Worm (Caenorhabditis elegans): Measurements from ENCODE around the gene str-160.

Gene str-160

ce11 chrV:1708441-1708840 is 26.2 kb upstream of the str-160 start, which contains the start of gene srw-99:
Gene srw-99 (plus strand): TSS chrV:1708741.
- TF ChIP-seq flh-1 (GFP tag; optimal IDR thresholded peaks at IDR 0.05) (no peak), unc-39 (tag; optimal IDR thresholded peaks at IDR 0.05) (no peak), unc-120 (tag; optimal IDR thresholded peaks at IDR 0.05; ENCODE audit: poor library complexity, severe bottlenecking) (no peak), ceh-39 (tag; optimal IDR thresholded peaks at IDR 0.05) (no peak), tbx-8 (GFP tag; optimal IDR thresholded peaks at IDR 0.05) (no peak), nhr-28 (tag; optimal IDR thresholded peaks at IDR 0.05) (no peak), hlh-1 (tag; optimal IDR thresholded peaks at IDR 0.05) (no peak), unc-62 (GFP tag; optimal IDR thresholded peaks at IDR 0.05) (no peak), nhr-2 (tag; optimal IDR thresholded peaks at IDR 0.05) (no peak), pha-4 (tag; optimal IDR thresholded peaks at IDR 0.05) (no peak), elt-3 (tag; optimal IDR thresholded peaks at IDR 0.05) (no peak), zip-8 (tag; optimal IDR thresholded peaks at IDR 0.05) (no peak), sem-2 (GFP tag; optimal IDR thresholded peaks at IDR 0.05) (no peak), nhr-76 (tag; optimal IDR thresholded peaks at IDR 0.05) (no peak), drap-1 (GFP tag; optimal IDR thresholded peaks at IDR 0.05) (no peak), cnd-1 (tag; optimal IDR thresholded peaks at IDR 0.05) (no peak)

- TF ChIP-seq tbx-8 (GFP tag; optimal IDR thresholded peaks at IDR 0.05) (no peak), lin-32 (GFP tag; optimal IDR thresholded peaks at IDR 0.05) (no peak), nhr-76 (tag; optimal IDR thresholded peaks at IDR 0.05) (no peak), blmp-1 (tag; optimal IDR thresholded peaks at IDR 0.05) (no peak), lsy-2 (tag; optimal IDR thresholded peaks at IDR 0.05) (no peak), sptf-1 (tag; optimal IDR thresholded peaks at IDR 0.05) (no peak), zip-8 (tag; optimal IDR thresholded peaks at IDR 0.05) (no peak), lin-13 (tag; optimal IDR thresholded peaks at IDR 0.05) (no peak), snpc-4 (tag; optimal IDR thresholded peaks at IDR 0.05) (no peak), unc-120 (tag; optimal IDR thresholded peaks at IDR 0.05; ENCODE audit: poor library complexity, severe bottlenecking) (no peak), flh-1 (GFP tag; optimal IDR thresholded peaks at IDR 0.05) (no peak), ceh-39 (tag; optimal IDR thresholded peaks at IDR 0.05) (no peak), sem-2 (GFP tag; optimal IDR thresholded peaks at IDR 0.05) (no peak), nhr-12 (tag; optimal IDR thresholded peaks at IDR 0.05) (no peak), ceh-83 (GFP tag; optimal IDR thresholded peaks at IDR 0.05) (no peak), cnd-1 (tag; optimal IDR thresholded peaks at IDR 0.05) (no peak), ham-2 (GFP tag; optimal IDR thresholded peaks at IDR 0.05) (no peak), nhr-237 (tag; optimal IDR thresholded peaks at IDR 0.05) (no peak), unc-62 (GFP tag; optimal IDR thresholded peaks at IDR 0.05) (no peak), ces-1 (GFP tag; optimal IDR thresholded peaks at IDR 0.05) (no peak)
Measured at ce11 chrV:1710909-1711308, 23.8 kb upstream of the str-160 start, which contains the start of gene srw-100. Gene srw-100 (plus strand): TSS chrV:1711209.

ce11 chrV:1716892-1717291 is 17.8 kb upstream of the str-160 start, which contains the start of gene srw-103:
Gene srw-103 (plus strand): TSS chrV:1717192.
- no peak for TF ChIP-seq ham-2 (GFP tag; optimal IDR thresholded peaks at IDR 0.05)
- no peak for TF ChIP-seq flh-1 (GFP tag; optimal IDR thresholded peaks at IDR 0.05)
- TF ChIP-seq ceh-83 (GFP tag; optimal IDR thresholded peaks at IDR 0.05) = no peak
- no peak for TF ChIP-seq sptf-1 (tag; optimal IDR thresholded peaks at IDR 0.05)

- TF ChIP-seq elt-3 (tag; optimal IDR thresholded peaks at IDR 0.05) = no peak
- TF ChIP-seq unc-39 (tag; optimal IDR thresholded peaks at IDR 0.05) = no peak
Measured at ce11 chrV:1718232-1718631, 16.4 kb upstream of the str-160 start.

- TF ChIP-seq ceh-83 (GFP tag; optimal IDR thresholded peaks at IDR 0.05) (no peak), lin-13 (tag; optimal IDR thresholded peaks at IDR 0.05) (no peak), ceh-39 (tag; optimal IDR thresholded peaks at IDR 0.05) (no peak), zip-8 (tag; optimal IDR thresholded peaks at IDR 0.05) (no peak), unc-39 (tag; optimal IDR thresholded peaks at IDR 0.05) (no peak), mab-5 (tag; optimal IDR thresholded peaks at IDR 0.05) (no peak), ces-1 (GFP tag; optimal IDR thresholded peaks at IDR 0.05) (no peak), M03D4.4 (tag; optimal IDR thresholded peaks at IDR 0.05) (no peak), unc-62 (GFP tag; optimal IDR thresholded peaks at IDR 0.05) (no peak)
Measured at ce11 chrV:1719927-1720326, 14.7 kb upstream of the str-160 start, which contains the start of gene srw-102. Gene srw-102 (plus strand): TSS chrV:1720227.

ce11 chrV:1721966-1722365 is 12.7 kb upstream of the str-160 start, which contains the start of gene srw-101:
Gene srw-101 (plus strand): TSS chrV:1722266.
- TF ChIP-seq tbx-8 (GFP tag; optimal IDR thresholded peaks at IDR 0.05) = no peak
- no peak for TF ChIP-seq unc-39 (tag; optimal IDR thresholded peaks at IDR 0.05)
- TF ChIP-seq elt-1 (tag; optimal IDR thresholded peaks at IDR 0.05; ENCODE audit: borderline replicate concordance, insufficient read depth) = no peak
- no peak for TF ChIP-seq drap-1 (GFP tag; optimal IDR thresholded peaks at IDR 0.05)
- TF ChIP-seq lsy-2 (tag; optimal IDR thresholded peaks at IDR 0.05) = no peak
- no peak for TF ChIP-seq mls-2 (tag; optimal IDR thresholded peaks at IDR 0.05)
- TF ChIP-seq flh-1 (GFP tag; optimal IDR thresholded peaks at IDR 0.05) = no peak
- no peak for TF ChIP-seq unc-62 (GFP tag; optimal IDR thresholded peaks at IDR 0.05)
- TF ChIP-seq elt-3 (tag; optimal IDR thresholded peaks at IDR 0.05) = no peak
- TF ChIP-seq mep-1 (tag; optimal IDR thresholded peaks at IDR 0.05) = no peak
- no peak for TF ChIP-seq cnd-1 (tag; optimal IDR thresholded peaks at IDR 0.05)
- TF ChIP-seq unc-120 (tag; optimal IDR thresholded peaks at IDR 0.05; ENCODE audit: poor library complexity, severe bottlenecking) = no peak
- no peak for TF ChIP-seq sptf-1 (tag; optimal IDR thresholded peaks at IDR 0.05)
- TF ChIP-seq M03D4.4 (tag; optimal IDR thresholded peaks at IDR 0.05) = no peak
- TF ChIP-seq ceh-39 (tag; optimal IDR thresholded peaks at IDR 0.05) = no peak
- no peak for TF ChIP-seq bed-3 (GFP tag; optimal IDR thresholded peaks at IDR 0.05)
- no peak for TF ChIP-seq ztf-11 (tag; optimal IDR thresholded peaks at IDR 0.05)
- no peak for TF ChIP-seq zip-8 (tag; optimal IDR thresholded peaks at IDR 0.05)
- no peak for TF ChIP-seq snpc-4 (tag; optimal IDR thresholded peaks at IDR 0.05)
- TF ChIP-seq nhr-28 (tag; optimal IDR thresholded peaks at IDR 0.05) = no peak

Measured in whole organism, mixed stage, embryonic.